Fruit fly (Drosophila melanogaster) whole organism, embryonic: ENCODE data around the gene CG32102.
A peak's percentile ranks its signal among the peaks of the same experiment; 100 is the strongest.

Source experiments
- Adf1 ChIP-seq: fragments of 200-800 bp; sonication (Bioruptor generic); IDR thresholded peaks from 2 replicates; pipeline ENCODE4 v1.3.6; 2022; ENCODE audit warnings: missing biosample characterization, missing genetic modification characterization
- Antp ChIP-seq: fragments of 200-800 bp; sonication (Bioruptor generic); optimal IDR thresholded peaks from 3 replicates; lab custom pipeline; 2016; ENCODE audit warnings: missing biosample characterization, missing genetic modification characterization
- CG10366 ChIP-seq: fragments of 200-800 bp; sonication (Bioruptor generic); IDR thresholded peaks from 2 replicates; pipeline ENCODE4 v1.3.6; 2022; ENCODE audit warnings: missing biosample characterization, missing genetic modification characterization
- CG11247 ChIP-seq: fragments of 200-800 bp; sonication (Bioruptor generic); IDR thresholded peaks from 2 replicates; pipeline ENCODE4 v1.3.6; 2022; ENCODE audit warnings: missing biosample characterization, missing genetic modification characterization
- CG11723 ChIP-seq: fragments of 200-800 bp; sonication (Bioruptor generic); optimal IDR thresholded peaks from 2 replicates; lab custom pipeline; 2017; ENCODE audit warnings: missing biosample characterization, mild to moderate bottlenecking, missing genetic modification characterization
- CG12071 ChIP-seq: fragments of 200-800 bp; sonication (Bioruptor generic); optimal IDR thresholded peaks from 3 replicates; lab custom pipeline; 2018; ENCODE audit warnings: missing biosample characterization, mild to moderate bottlenecking, missing genetic modification characterization
- CG12104 ChIP-seq: fragments of 200-800 bp; sonication (Bioruptor generic); optimal IDR thresholded peaks from 3 replicates; lab custom pipeline; 2016; ENCODE audit warnings: missing biosample characterization, missing genetic modification characterization
- CG12236 ChIP-seq: fragments of 200-800 bp; sonication (Bioruptor generic); optimal IDR thresholded peaks from 2 replicates; lab custom pipeline; 2016; ENCODE audit warnings: missing biosample characterization, missing genetic modification characterization
- CG12659 ChIP-seq: fragments of 200-800 bp; sonication (Bioruptor generic); optimal IDR thresholded peaks from 3 replicates; lab custom pipeline; 2017; ENCODE audit warnings: mild to moderate bottlenecking, missing biosample characterization, missing genetic modification reagents, missing genetic modification characterization
- CG13123 ChIP-seq: fragments of 200-800 bp; sonication (Bioruptor generic); optimal IDR thresholded peaks from 2 replicates; lab custom pipeline; 2016; ENCODE audit warnings: missing biosample characterization, missing genetic modification characterization
- CG13775 ChIP-seq: fragments of 200-800 bp; sonication (Bioruptor generic); optimal IDR thresholded peaks from 3 replicates; lab custom pipeline; 2017; ENCODE audit warnings: missing biosample characterization, mild to moderate bottlenecking, missing genetic modification characterization
- CG15514 ChIP-seq: fragments of 200-800 bp; sonication (Bioruptor generic); optimal IDR thresholded peaks from 3 replicates; lab custom pipeline; 2017; ENCODE audit warnings: missing biosample characterization, missing genetic modification characterization, mild to moderate bottlenecking, moderate library complexity, missing genetic modification reagents
- CG15601 ChIP-seq: fragments of 200-800 bp; sonication (Bioruptor generic); optimal IDR thresholded peaks from 3 replicates; lab custom pipeline; 2019; ENCODE audit warnings: missing biosample characterization, mild to moderate bottlenecking, missing genetic modification characterization, moderate library complexity
- CG17568 ChIP-seq: fragments of 200-800 bp; sonication (Bioruptor generic); optimal IDR thresholded peaks from 2 replicates; lab custom pipeline; 2018; ENCODE audit warnings: missing biosample characterization, mild to moderate bottlenecking, missing genetic modification characterization, moderate library complexity
- CG17802 ChIP-seq: fragments of 200-800 bp; sonication (Bioruptor generic); optimal IDR thresholded peaks from 2 replicates; lab custom pipeline; 2018; ENCODE audit warnings: missing biosample characterization, mild to moderate bottlenecking, missing genetic modification characterization, moderate library complexity
- CG17912 ChIP-seq: fragments of 200-800 bp; sonication (Bioruptor generic); optimal IDR thresholded peaks from 2 replicates; lab custom pipeline; 2018; ENCODE audit warnings: missing biosample characterization, mild to moderate bottlenecking, missing genetic modification characterization
- CG2202 ChIP-seq: fragments of 200-800 bp; sonication (Bioruptor generic); optimal IDR thresholded peaks from 2 replicates; lab custom pipeline; 2018; ENCODE audit warnings: missing biosample characterization, mild to moderate bottlenecking, missing genetic modification characterization
- CG2678 ChIP-seq: fragments of 200-800 bp; sonication (Bioruptor generic); optimal IDR thresholded peaks from 3 replicates; lab custom pipeline; 2019; ENCODE audit warnings: missing biosample characterization, mild to moderate bottlenecking, missing genetic modification characterization, moderate library complexity
- CG33557 ChIP-seq: fragments of 200-800 bp; sonication (Bioruptor generic); optimal IDR thresholded peaks from 2 replicates; lab custom pipeline; 2019; ENCODE audit warnings: missing biosample characterization, mild to moderate bottlenecking, missing genetic modification characterization, moderate library complexity
- CG4282 ChIP-seq: fragments of 200-800 bp; sonication (Bioruptor generic); optimal IDR thresholded peaks from 2 replicates; lab custom pipeline; 2016; ENCODE audit warnings: missing biosample characterization, missing genetic modification characterization
- CG6175 ChIP-seq: fragments of 200-800 bp; sonication (Bioruptor generic); IDR thresholded peaks from 3 replicates; pipeline ENCODE4 v1.3.6; 2022; ENCODE audit warnings: missing biosample characterization, missing genetic modification characterization
- CG6254 ChIP-seq: fragments of 200-800 bp; sonication (Bioruptor generic); optimal IDR thresholded peaks from 3 replicates; lab custom pipeline; 2017; ENCODE audit warnings: mild to moderate bottlenecking, missing biosample characterization, missing genetic modification reagents, missing genetic modification characterization
- CG6272 ChIP-seq: fragments of 200-800 bp; sonication (Bioruptor generic); IDR thresholded peaks from 2 replicates; pipeline ENCODE4 v1.3.6; 2022; ENCODE audit warnings: missing biosample characterization, missing genetic modification characterization
- CG6683 ChIP-seq: fragments of 200-800 bp; sonication (Bioruptor generic); optimal IDR thresholded peaks from 2 replicates; lab custom pipeline; 2017; ENCODE audit warnings: missing biosample characterization, mild to moderate bottlenecking, missing genetic modification characterization, missing genetic modification reagents
- CG7839 ChIP-seq: fragments of 200-800 bp; sonication (Bioruptor generic); optimal IDR thresholded peaks from 3 replicates; lab custom pipeline; 2018; ENCODE audit warnings: missing biosample characterization, mild to moderate bottlenecking, missing genetic modification characterization, moderate library complexity
- CG8089 ChIP-seq: fragments of 200-800 bp; sonication (Bioruptor generic); optimal IDR thresholded peaks from 3 replicates; lab custom pipeline; 2016; ENCODE audit warnings: missing biosample characterization, missing genetic modification characterization
- CG8478 ChIP-seq: fragments of >200 bp; optimal IDR thresholded peaks from 2 replicates; lab custom pipeline; 2018
- E2f1 ChIP-seq: fragments of 200-800 bp; sonication (Bioruptor generic); IDR thresholded peaks from 2 replicates; pipeline ENCODE4 v1.3.6; 2022; ENCODE audit warnings: missing biosample characterization, missing genetic modification characterization
- HLH4C ChIP-seq: fragments of 200-800 bp; sonication (Bioruptor generic); IDR thresholded peaks from 3 replicates; pipeline ENCODE4 v1.3.6; 2022; ENCODE audit warnings: missing biosample characterization, missing genetic modification characterization; ENCODE audit not compliant: partially characterized antibody
- Hsf ChIP-seq: fragments of 200-800 bp; sonication (Bioruptor generic); optimal IDR thresholded peaks from 3 replicates; lab custom pipeline; 2016; ENCODE audit warnings: missing biosample characterization, missing genetic modification characterization
- Meics ChIP-seq: fragments of 200-800 bp; sonication (Bioruptor generic); optimal IDR thresholded peaks from 2 replicates; lab custom pipeline; 2017; ENCODE audit warnings: missing biosample characterization, mild to moderate bottlenecking, missing genetic modification characterization
- Pdp1 ChIP-seq, 2 experiments: fragments of 200-800 bp; sonication (Bioruptor generic); optimal IDR thresholded peaks; 3 replicates each; lab custom pipeline; 2016; ENCODE audit warnings: missing biosample characterization in 2 of 2, missing genetic modification characterization in 2 of 2, mild to moderate bottlenecking in 1 of 2, moderate library complexity in 1 of 2
- Ravus ChIP-seq: fragments of 200-800 bp; sonication (Bioruptor generic); IDR thresholded peaks from 2 replicates; pipeline ENCODE4 v1.3.6; 2022; ENCODE audit warnings: missing biosample characterization, missing genetic modification characterization
- Rx ChIP-seq: fragments of 200-800 bp; sonication (Bioruptor generic); IDR thresholded peaks from 2 replicates; pipeline ENCODE4 v1.3.6; 2022; ENCODE audit warnings: missing biosample characterization, missing genetic modification characterization
- Scr ChIP-seq: fragments of 200-800 bp; sonication (Bioruptor generic); IDR thresholded peaks from 2 replicates; pipeline ENCODE4 v1.3.6; 2022; ENCODE audit warnings: missing biosample characterization, missing genetic modification characterization; ENCODE audit not compliant: partially characterized antibody
- Sry-β ChIP-seq: fragments of 200-800 bp; sonication (Bioruptor generic); optimal IDR thresholded peaks from 2 replicates; lab custom pipeline; 2018; ENCODE audit warnings: missing biosample characterization, mild to moderate bottlenecking, missing genetic modification characterization, moderate library complexity
- Usf ChIP-seq: fragments of 200-800 bp; sonication (Bioruptor generic); optimal IDR thresholded peaks from 2 replicates; lab custom pipeline; 2017; ENCODE audit warnings: missing genotype, missing biosample characterization, missing genetic modification characterization
- ash1 ChIP-seq: fragments of 200-800 bp; sonication (Bioruptor generic); optimal IDR thresholded peaks from 2 replicates; lab custom pipeline; 2018; ENCODE audit warnings: missing biosample characterization, mild to moderate bottlenecking, missing genetic modification characterization
- ato ChIP-seq: fragments of 200-800 bp; sonication (Bioruptor generic); IDR thresholded peaks from 2 replicates; pipeline ENCODE4 v1.3.6; 2022; ENCODE audit warnings: missing biosample characterization, missing genetic modification characterization; ENCODE audit not compliant: partially characterized antibody
- corto ChIP-seq: fragments of 200-800 bp; sonication (Bioruptor generic); optimal IDR thresholded peaks from 2 replicates; lab custom pipeline; 2016; ENCODE audit warnings: missing biosample characterization, mild to moderate bottlenecking, missing genetic modification characterization, moderate library complexity
- gcm ChIP-seq: fragments of 200-800 bp; sonication (Bioruptor generic); optimal IDR thresholded peaks from 2 replicates; lab custom pipeline; 2019; ENCODE audit warnings: missing biosample characterization, mild to moderate bottlenecking, missing genetic modification characterization, moderate library complexity
- hb ChIP-seq: fragments of 200-800 bp; sonication (Bioruptor generic); IDR thresholded peaks from 3 replicates; pipeline ENCODE4 v1.3.6; 2022; ENCODE audit warnings: missing biosample characterization, missing genetic modification characterization; ENCODE audit not compliant: partially characterized antibody
- her ChIP-seq: fragments of 200-800 bp; sonication (Bioruptor generic); optimal IDR thresholded peaks from 2 replicates; lab custom pipeline; 2016; ENCODE audit warnings: missing biosample characterization, missing genetic modification characterization
- schlank ChIP-seq: fragments of 200-800 bp; sonication (Bioruptor generic); optimal IDR thresholded peaks from 2 replicates; lab custom pipeline; 2018; ENCODE audit warnings: missing biosample characterization, mild to moderate bottlenecking, missing genetic modification characterization
- scrt ChIP-seq: fragments of 200-800 bp; sonication (Bioruptor generic); optimal IDR thresholded peaks from 2 replicates; lab custom pipeline; 2018; ENCODE audit warnings: missing biosample characterization, mild to moderate bottlenecking, missing genetic modification characterization, moderate library complexity
- slbo ChIP-seq: fragments of 200-800 bp; sonication (Bioruptor generic); IDR thresholded peaks from 2 replicates; pipeline ENCODE4 v1.3.6; 2022; ENCODE audit warnings: missing biosample characterization, missing genetic modification characterization
- slp2 ChIP-seq: fragments of 200-800 bp; sonication (Bioruptor generic); optimal IDR thresholded peaks from 2 replicates; lab custom pipeline; 2016; ENCODE audit warnings: missing biosample characterization, missing genetic modification characterization
- stwl ChIP-seq: fragments of 200-800 bp; sonication (Bioruptor generic); optimal IDR thresholded peaks from 3 replicates; lab custom pipeline; 2018; ENCODE audit warnings: missing biosample characterization, mild to moderate bottlenecking, missing genetic modification characterization, moderate library complexity
- trh ChIP-seq: fragments of 200-800 bp; sonication (Bioruptor generic); optimal IDR thresholded peaks from 2 replicates; lab custom pipeline; 2016; ENCODE audit warnings: missing biosample characterization, missing genetic modification characterization
- tup ChIP-seq: fragments of 200-800 bp; sonication (Bioruptor generic); optimal IDR thresholded peaks from 2 replicates; lab custom pipeline; 2016; ENCODE audit warnings: missing biosample characterization, mild to moderate bottlenecking, missing genetic modification characterization, moderate library complexity

CG32102 gene

DNA sequence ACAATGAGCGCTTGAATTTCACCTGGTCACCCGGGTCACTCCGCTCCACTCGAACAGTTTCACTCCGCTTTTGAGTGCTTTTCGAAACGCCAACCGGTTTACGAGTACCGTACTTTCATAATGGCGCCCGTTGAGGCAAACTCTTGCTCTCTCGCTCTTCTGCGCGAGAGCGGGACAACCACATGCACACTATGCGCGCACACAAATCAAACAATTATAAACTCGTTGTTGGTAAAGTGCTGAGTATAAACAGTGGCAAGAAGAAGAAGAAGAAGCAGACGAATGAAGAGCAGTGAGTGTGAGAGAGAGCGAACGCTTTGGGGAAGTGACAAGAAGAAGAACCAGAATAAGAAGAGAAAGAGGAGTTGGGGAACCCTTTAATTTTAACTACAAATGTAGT, 1.6 kb downstream of the CG32102 start, which contains the start of gene eyg (continued):
- TF ChIP-seq slbo (GFP tag; lab: Robert Waterston, UW) (0 out of 2 replicates have a peak, but pooled peaks have one; percentile 20), CG8089 (GFP tag; lab: Kevin White, UChicago) (peak; percentile 11), E2f1 (GFP tag; lab: Robert Waterston, UW) (no peak), Ravus (GFP tag; lab: Robert Waterston, UW) (no peak), CG6272 (GFP tag; lab: Robert Waterston, UW) (no peak), CG11723 (GFP tag; lab: Kevin White, UChicago) (no peak), CG4282 (GFP tag; lab: Kevin White, UChicago) (no peak), Hsf (peak; percentile 32), ash1 (GFP tag; lab: Kevin White, UChicago) (no peak), CG6175 (no peak; the same call in 2 of the 3 replicates), HLH4C (peak; percentile 36; the same call in 1 of the 3 replicates), CG7839 (tag; lab: Kevin White, UChicago) (no peak), CG11247 (GFP tag; lab: Robert Waterston, UW) (no peak), CG13775 (GFP tag; lab: Kevin White, UChicago) (peak; percentile 28), CG12071 (GFP tag; lab: Kevin White, UChicago) (no peak), CG15601 (tag; lab: Kevin White, UChicago) (no peak), her (GFP tag; lab: Kevin White, UChicago) (peak; percentile 70), Pdp1 (GFP tag; optimal IDR thresholded peaks at IDR 0.05; lab: Kevin White, UChicago) (peak in 1 of 2 experiments; percentile 75), scrt (GFP tag; lab: Kevin White, UChicago) (no peak), CG2678 (tag; lab: Kevin White, UChicago) (no peak), CG6683 (GFP tag; lab: Kevin White, UChicago) (no peak), tup (GFP tag; lab: Kevin White, UChicago) (no peak), CG10366 (GFP tag; lab: Robert Waterston, UW) (no peak), Adf1 (GFP tag; lab: Robert Waterston, UW) (peak; percentile 76), gcm (peak; percentile 41), CG13123 (no peak), Meics (no peak), CG12104 (no peak), hb (GFP tag; lab: Robert Waterston, UW) (no peak), Sry-β (no peak), stwl (tag; lab: Kevin White, UChicago) (no peak), CG33557 (GFP tag; lab: Kevin White, UChicago) (no peak), CG12659 (GFP tag; lab: Kevin White, UChicago) (no peak), ato (GFP tag; lab: Robert Waterston, UW) (peak; percentile 63; the same call in 1 of the 2 replicates), slp2 (GFP tag; lab: Kevin White, UChicago) (no peak), CG12236 (GFP tag; lab: Kevin White, UChicago) (peak; percentile 30), CG8478 (lab: Kevin White, UChicago) (peak; percentile 93), CG6254 (GFP tag; lab: Kevin White, UChicago) (no peak), CG17912 (peak; percentile 77), schlank (tag; lab: Kevin White, UChicago) (peak; percentile 21), trh (GFP tag; lab: Kevin White, UChicago) (peak; percentile 27), CG15514 (peak; percentile 33), CG17802 (no peak), Usf (GFP tag; lab: Kevin White, UChicago) (no peak), Scr (GFP tag; lab: Robert Waterston, UW) (peak; percentile 60), CG2202 (tag; lab: Kevin White, UChicago) (peak; percentile 48), corto (GFP tag; lab: Kevin White, UChicago) (no peak), CG17568 (no peak), Antp (GFP tag; lab: Kevin White, UChicago) (no peak), Rx (GFP tag; lab: Robert Waterston, UW) (no peak)
